Fruit fly (Drosophila melanogaster) whole organism, embryonic: ENCODE measurements around the gene CG34162.

Experiments used
- B-H1 ChIP-seq: fragments of 200-800 bp; sonication (Bioruptor generic); IDR thresholded peaks from 3 replicates; pipeline ENCODE4 v1.3.6; 2022; ENCODE audit warnings: missing biosample characterization, missing genetic modification characterization
- Blimp-1 ChIP-seq: fragments of 200-800 bp; sonication (Bioruptor generic); optimal IDR thresholded peaks from 3 replicates; lab custom pipeline; 2018; ENCODE audit warnings: missing biosample characterization, missing genetic modification characterization, mild to moderate bottlenecking, moderate library complexity, missing genetic modification reagents
- CG10267 ChIP-seq: fragments of 200-800 bp; sonication (Bioruptor generic); optimal IDR thresholded peaks from 2 replicates; lab custom pipeline; 2018; ENCODE audit warnings: missing biosample characterization, mild to moderate bottlenecking, missing genetic modification characterization, moderate library complexity
- CG11560 ChIP-seq: fragments of 200-800 bp; sonication (Bioruptor generic); IDR thresholded peaks from 3 replicates; pipeline ENCODE4 v1.3.6; 2022; ENCODE audit warnings: missing biosample characterization, missing genetic modification characterization
- CG11695 ChIP-seq: fragments of 200-800 bp; sonication (Bioruptor generic); IDR thresholded peaks from 3 replicates; pipeline ENCODE4 v1.3.6; 2022; ENCODE audit warnings: missing biosample characterization, missing genetic modification characterization
- CG12391 ChIP-seq: fragments of 200-800 bp; sonication (Bioruptor generic); optimal IDR thresholded peaks from 3 replicates; lab custom pipeline; 2018; ENCODE audit warnings: missing biosample characterization, mild to moderate bottlenecking, missing genetic modification characterization, moderate library complexity
- CG13296 ChIP-seq: fragments of 200-800 bp; sonication (Bioruptor generic); optimal IDR thresholded peaks from 3 replicates; lab custom pipeline; 2018; ENCODE audit warnings: missing biosample characterization, mild to moderate bottlenecking, missing genetic modification characterization
- CG13894 ChIP-seq: fragments of 200-800 bp; sonication (Bioruptor generic); optimal IDR thresholded peaks from 3 replicates; lab custom pipeline; 2018; ENCODE audit warnings: missing biosample characterization, mild to moderate bottlenecking, missing genetic modification characterization, moderate library complexity
- CG14860 ChIP-seq: fragments of 200-800 bp; sonication (Bioruptor generic); IDR thresholded peaks from 3 replicates; pipeline ENCODE4 v1.3.6; 2022; ENCODE audit warnings: missing biosample characterization, missing genetic modification characterization; ENCODE audit not compliant: partially characterized antibody
- CG15011 ChIP-seq: fragments of 200-800 bp; sonication (Bioruptor generic); optimal IDR thresholded peaks from 3 replicates; lab custom pipeline; 2018; ENCODE audit warnings: missing biosample characterization, mild to moderate bottlenecking, missing genetic modification characterization
- CG15601 ChIP-seq: fragments of 200-800 bp; sonication (Bioruptor generic); optimal IDR thresholded peaks from 3 replicates; lab custom pipeline; 2019; ENCODE audit warnings: missing biosample characterization, mild to moderate bottlenecking, missing genetic modification characterization, moderate library complexity
- CG1603 ChIP-seq: fragments of 200-800 bp; sonication (Bioruptor generic); optimal IDR thresholded peaks from 2 replicates; lab custom pipeline; 2019; ENCODE audit warnings: missing biosample characterization, mild to moderate bottlenecking, missing genetic modification characterization, moderate library complexity
- CG16813 ChIP-seq: fragments of 200-800 bp; sonication (Bioruptor generic); IDR thresholded peaks from 3 replicates; pipeline ENCODE4 v1.3.6; 2022; ENCODE audit warnings: missing biosample characterization, missing genetic modification characterization; ENCODE audit not compliant: partially characterized antibody
- CG18011 ChIP-seq: fragments of 200-800 bp; sonication (Bioruptor generic); optimal IDR thresholded peaks from 2 replicates; lab custom pipeline; 2017; ENCODE audit warnings: missing biosample characterization, missing genetic modification characterization, mild to moderate bottlenecking, moderate library complexity, missing genotype
- CG18764 ChIP-seq: fragments of 200-800 bp; sonication (Bioruptor generic); optimal IDR thresholded peaks from 3 replicates; lab custom pipeline; 2016; ENCODE audit warnings: missing biosample characterization, missing genetic modification characterization
- CG2202 ChIP-seq: fragments of 200-800 bp; sonication (Bioruptor generic); optimal IDR thresholded peaks from 2 replicates; lab custom pipeline; 2018; ENCODE audit warnings: missing biosample characterization, mild to moderate bottlenecking, missing genetic modification characterization
- CG3065 ChIP-seq: fragments of 200-800 bp; sonication (Bioruptor generic); optimal IDR thresholded peaks from 2 replicates; lab custom pipeline; 2016; ENCODE audit warnings: missing biosample characterization, missing genetic modification characterization
- CG33213 ChIP-seq: fragments of 200-800 bp; sonication (Bioruptor generic); optimal IDR thresholded peaks from 3 replicates; lab custom pipeline; 2016; ENCODE audit warnings: missing biosample characterization, missing genetic modification characterization
- CG33557 ChIP-seq: fragments of 200-800 bp; sonication (Bioruptor generic); optimal IDR thresholded peaks from 2 replicates; lab custom pipeline; 2019; ENCODE audit warnings: missing biosample characterization, mild to moderate bottlenecking, missing genetic modification characterization, moderate library complexity
- CG3726 ChIP-seq: fragments of 200-800 bp; sonication (Bioruptor generic); IDR thresholded peaks from 3 replicates; pipeline ENCODE4, ENCODE4 v1.3.6; 2022; ENCODE audit warnings: missing biosample characterization, missing genetic modification characterization
- CG5953 ChIP-seq: fragments of 200-800 bp; sonication (Bioruptor generic); IDR thresholded peaks from 2 replicates; pipeline ENCODE4 v1.3.6; 2022; ENCODE audit warnings: missing biosample characterization, missing genetic modification characterization
- CG6254 ChIP-seq: fragments of 200-800 bp; sonication (Bioruptor generic); optimal IDR thresholded peaks from 3 replicates; lab custom pipeline; 2017; ENCODE audit warnings: mild to moderate bottlenecking, missing biosample characterization, missing genetic modification reagents, missing genetic modification characterization
- CG7357 ChIP-seq: fragments of 200-800 bp; sonication (Bioruptor generic); IDR thresholded peaks from 3 replicates; pipeline ENCODE4 v1.3.6; 2022; ENCODE audit warnings: missing biosample characterization, missing genetic modification characterization
- CG7745 ChIP-seq: fragments of 200-800 bp; sonication (Bioruptor generic); optimal IDR thresholded peaks from 2 replicates; lab custom pipeline; 2018; ENCODE audit warnings: missing biosample characterization, mild to moderate bottlenecking, missing genetic modification characterization, moderate library complexity
- CG7928 ChIP-seq: fragments of 200-800 bp; sonication (Bioruptor generic); optimal IDR thresholded peaks from 2 replicates; lab custom pipeline; 2017; ENCODE audit warnings: missing biosample characterization, mild to moderate bottlenecking, missing genetic modification characterization
- CG8281 ChIP-seq: fragments of 200-800 bp; sonication (Bioruptor generic); optimal IDR thresholded peaks from 2 replicates; lab custom pipeline; 2018; ENCODE audit warnings: missing biosample characterization, mild to moderate bottlenecking, missing genetic modification characterization, moderate library complexity
- CG8478 ChIP-seq: fragments of >200 bp; optimal IDR thresholded peaks from 2 replicates; lab custom pipeline; 2018
- CG9932 ChIP-seq: fragments of 200-800 bp; sonication (Bioruptor generic); IDR thresholded peaks from 2 replicates; pipeline ENCODE4 v1.3.6; 2022; ENCODE audit warnings: missing biosample characterization, missing genetic modification characterization
- Dref ChIP-seq: fragments of 200-800 bp; sonication (Bioruptor generic); IDR thresholded peaks from 2 replicates; pipeline ENCODE4 v1.3.6; 2022; ENCODE audit warnings: missing biosample characterization, missing genetic modification characterization
- Eip74EF ChIP-seq, 2 experiments: fragments of 200-800 bp in 1 of 2; fragments of >200 bp in 1 of 2; sonication (Bioruptor generic) in 1 of 2; optimal IDR thresholded peaks; 2 replicates each; lab custom pipeline; 2017 to 2019; ENCODE audit warnings: missing biosample characterization in 2 of 2, missing genetic modification characterization in 2 of 2, mild to moderate bottlenecking in 1 of 2, moderate library complexity in 1 of 2
- HLH54F ChIP-seq: fragments of 200-800 bp; sonication (Bioruptor generic); optimal IDR thresholded peaks from 3 replicates; lab custom pipeline; 2016; ENCODE audit warnings: missing biosample characterization, missing genetic modification characterization
- Myb ChIP-seq: fragments of 200-800 bp; sonication (Bioruptor generic); optimal IDR thresholded peaks from 2 replicates; lab custom pipeline; 2016; ENCODE audit warnings: missing biosample characterization, missing genetic modification characterization
- Ravus ChIP-seq: fragments of 200-800 bp; sonication (Bioruptor generic); IDR thresholded peaks from 2 replicates; pipeline ENCODE4 v1.3.6; 2022; ENCODE audit warnings: missing biosample characterization, missing genetic modification characterization
- Stat92E ChIP-seq, 3 experiments: fragments of >200 bp in 2 of 3; fragments of 200-800 bp in 1 of 3; sonication (Bioruptor generic) in 1 of 3; optimal IDR thresholded peaks; 2 replicates each; lab custom pipeline; 2017 to 2019; ENCODE audit warnings: missing biosample characterization in 3 of 3, missing genetic modification characterization in 3 of 3, mild to moderate bottlenecking in 1 of 3, moderate library complexity in 1 of 3
- Xrp1 ChIP-seq: fragments of 200-800 bp; sonication (Bioruptor generic); IDR thresholded peaks from 2 replicates; pipeline ENCODE4 v1.3.6; 2022; ENCODE audit warnings: missing biosample characterization, missing genetic modification characterization
- abd-A ChIP-seq: fragments of 200-800 bp; sonication (Bioruptor generic); optimal IDR thresholded peaks from 3 replicates; lab custom pipeline; 2019; ENCODE audit warnings: missing biosample characterization, mild to moderate bottlenecking, missing genetic modification characterization, moderate library complexity
- dmrt99B ChIP-seq: fragments of 200-800 bp; sonication (Bioruptor generic); optimal IDR thresholded peaks from 2 replicates; lab custom pipeline; 2018; ENCODE audit warnings: missing biosample characterization, mild to moderate bottlenecking, missing genetic modification characterization, moderate library complexity
- gfzf ChIP-seq: fragments of 200-800 bp; sonication (Bioruptor generic); optimal IDR thresholded peaks from 2 replicates; lab custom pipeline; 2016; ENCODE audit warnings: missing biosample characterization, mild to moderate bottlenecking, missing genetic modification characterization, moderate library complexity
- grn ChIP-seq: fragments of 200-800 bp; sonication (Bioruptor generic); optimal IDR thresholded peaks from 3 replicates; lab custom pipeline; 2017; ENCODE audit warnings: missing biosample characterization, missing genetic modification characterization
- gsb-n ChIP-seq: fragments of 200-800 bp; sonication (Bioruptor generic); optimal IDR thresholded peaks from 3 replicates; lab custom pipeline; 2018; ENCODE audit warnings: missing biosample characterization, mild to moderate bottlenecking, missing genetic modification characterization
- knrl ChIP-seq: fragments of 200-800 bp; sonication (Bioruptor generic); IDR thresholded peaks from 3 replicates; pipeline ENCODE4 v1.3.6; 2022; ENCODE audit warnings: missing biosample characterization, missing genetic modification characterization; ENCODE audit not compliant: partially characterized antibody
- lab ChIP-seq: fragments of 200-800 bp; sonication (Bioruptor generic); optimal IDR thresholded peaks from 3 replicates; lab custom pipeline; 2017; ENCODE audit warnings: missing biosample characterization, missing genetic modification characterization, mild to moderate bottlenecking, moderate library complexity, missing genetic modification reagents
- sd ChIP-seq: fragments of 200-800 bp; sonication (Bioruptor generic); optimal IDR thresholded peaks from 3 replicates; lab custom pipeline; 2018; ENCODE audit warnings: missing biosample characterization, mild to moderate bottlenecking, missing genetic modification characterization, moderate library complexity
- sisA ChIP-seq: fragments of 200-800 bp; sonication (Bioruptor generic); IDR thresholded peaks from 2 replicates; pipeline ENCODE4 v1.3.6; 2022; ENCODE audit warnings: missing biosample characterization, missing genetic modification characterization
- tap ChIP-seq: fragments of 200-800 bp; optimal IDR thresholded peaks from 3 replicates; lab custom pipeline; 2019; ENCODE audit warnings: missing biosample characterization, mild to moderate bottlenecking, missing genetic modification characterization, moderate library complexity
- tgo ChIP-seq: fragments of 200-800 bp; sonication (Bioruptor generic); IDR thresholded peaks from 3 replicates; pipeline ENCODE4 v1.3.6; 2022; ENCODE audit warnings: missing biosample characterization, missing genetic modification characterization
- zen2 ChIP-seq: fragments of 200-800 bp; sonication (Bioruptor generic); IDR thresholded peaks from 3 replicates; pipeline ENCODE4 v1.3.6; 2022; ENCODE audit warnings: missing biosample characterization, missing genetic modification characterization; ENCODE audit not compliant: partially characterized antibody

CG34162 gene

dm6 chr2L:11516526-11517441 is 14.8 kb upstream of the CG34162 start, which contains the start of the genes Dlg5 and CG4970 (continued):
- peak; percentile 51 for TF ChIP-seq Myb (GFP tag; lab: Kevin White, UChicago)
- TF ChIP-seq Ravus, result no peak
- TF ChIP-seq CG8281, result no peak
- no peak for TF ChIP-seq Blimp-1 (GFP tag; lab: Kevin White, UChicago)
- TF ChIP-seq Dref (GFP tag; lab: Robert Waterston, UW), result peak; percentile 71
- TF ChIP-seq CG7745 (tag; lab: Kevin White, UChicago), result no peak
- no peak for TF ChIP-seq CG15601 (tag; lab: Kevin White, UChicago)
- TF ChIP-seq grn (GFP tag; lab: Kevin White, UChicago), result peak; percentile 93
- TF ChIP-seq gfzf (GFP tag; lab: Kevin White, UChicago), result peak; percentile 89
- TF ChIP-seq CG13894 (tag; lab: Kevin White, UChicago), result peak; percentile 68
- no peak for TF ChIP-seq B-H1 (GFP tag; lab: Robert Waterston, UW)
- TF ChIP-seq gsb-n (tag; lab: Kevin White, UChicago), result no peak
- TF ChIP-seq dmrt99B (tag; lab: Kevin White, UChicago), result no peak
- TF ChIP-seq lab (GFP tag; lab: Kevin White, UChicago), result no peak
- peak; percentile 81 for TF ChIP-seq CG1603 (tag; lab: Kevin White, UChicago)
- TF ChIP-seq tap, result no peak
- peak; percentile 82 for TF ChIP-seq CG16813
- no peak for TF ChIP-seq HLH54F (GFP tag; lab: Kevin White, UChicago)
- TF ChIP-seq zen2 (GFP tag; lab: Robert Waterston, UW), result no peak; the same call in 2 of the 3 replicates
- TF ChIP-seq knrl (GFP tag; lab: Robert Waterston, UW), result peak; percentile 86
- no peak for TF ChIP-seq CG2202 (tag; lab: Kevin White, UChicago)
- TF ChIP-seq tgo (GFP tag; lab: Robert Waterston, UW), result no peak
- TF ChIP-seq CG7357 (GFP tag; lab: Robert Waterston, UW), result no peak
- TF ChIP-seq CG15011 (GFP tag; lab: Kevin White, UChicago), result no peak
- TF ChIP-seq CG5953 (GFP tag; lab: Robert Waterston, UW), result no peak
- peak; percentile 91 for TF ChIP-seq CG8478 (lab: Kevin White, UChicago)
- TF ChIP-seq CG3065 (GFP tag; lab: Kevin White, UChicago), result no peak
- no peak for TF ChIP-seq sisA (GFP tag; lab: Robert Waterston, UW)
- no peak for TF ChIP-seq CG33557 (GFP tag; lab: Kevin White, UChicago)
- peak in 1 of 3 experiments; percentile 4 for TF ChIP-seq Stat92E (GFP tag; optimal IDR thresholded peaks at IDR 0.05; lab: Kevin White, UChicago)
- peak; percentile 61 for TF ChIP-seq CG10267
- TF ChIP-seq CG18764 (GFP tag; lab: Kevin White, UChicago), result no peak
- no peak for TF ChIP-seq CG18011 (GFP tag; lab: Kevin White, UChicago)
- no peak for TF ChIP-seq CG6254
- TF ChIP-seq CG7928, result no peak
- TF ChIP-seq CG14860, result peak; percentile 46; the same call in 2 of the 3 replicates
- TF ChIP-seq sd (tag; lab: Kevin White, UChicago), result no peak
- TF ChIP-seq CG12391 (tag; lab: Kevin White, UChicago), result no peak
- no peak for TF ChIP-seq CG13296 (GFP tag; lab: Kevin White, UChicago)
- no peak for TF ChIP-seq CG3726 (GFP tag; lab: Robert Waterston, UW)
- TF ChIP-seq CG11560 (tag; lab: Robert Waterston, UW), result peak; percentile 55; the same call in 1 of the 3 replicates
- no peak for TF ChIP-seq abd-A
- TF ChIP-seq CG11695, result no peak
- TF ChIP-seq Xrp1 (GFP tag; lab: Robert Waterston, UW), result no peak
- TF ChIP-seq CG33213, result peak; percentile 82
- peak; percentile 20; the same call in 1 of the 2 replicates for TF ChIP-seq CG9932 (GFP tag; lab: Robert Waterston, UW)
- TF ChIP-seq Eip74EF (GFP tag; optimal IDR thresholded peaks at IDR 0.05; lab: Kevin White, UChicago), result no peak
